Worm (Caenorhabditis elegans) whole organism, L2 larva: Measurements from ENCODE around the gene fbxa-112.

Experiments
- aly-2 ChIP-seq: fragments of 150-350 bp; optimal IDR thresholded peaks from 2 replicates; lab custom pipeline; 2014; ENCODE audit warnings: missing biosample characterization, missing genetic modification characterization
- egl-27 ChIP-seq: sonication (generic microtip); optimal IDR thresholded peaks from 3 replicates; lab custom pipeline; 2017; ENCODE audit warnings: missing biosample characterization, missing genetic modification reagents, missing genetic modification characterization
- nhr-25 ChIP-seq: fragments of 150-350 bp; sonication (generic microtip); optimal IDR thresholded peaks from 3 replicates; lab custom pipeline; 2014; ENCODE audit warnings: missing biosample characterization, missing genetic modification characterization
- snpc-4 ChIP-seq: fragments of 150-350 bp; optimal IDR thresholded peaks from 2 replicates; lab custom pipeline; 2014; ENCODE audit warnings: missing biosample characterization, missing genetic modification characterization
- zag-1 ChIP-seq: fragments of 150-350 bp; optimal IDR thresholded peaks from 2 replicates; lab custom pipeline; 2014; ENCODE audit warnings: missing biosample characterization, missing genetic modification characterization
- ztf-4 ChIP-seq: fragments of 150-350 bp; optimal IDR thresholded peaks from 2 replicates; lab custom pipeline; 2014; ENCODE audit warnings: missing biosample characterization, missing genetic modification characterization

DNA sequence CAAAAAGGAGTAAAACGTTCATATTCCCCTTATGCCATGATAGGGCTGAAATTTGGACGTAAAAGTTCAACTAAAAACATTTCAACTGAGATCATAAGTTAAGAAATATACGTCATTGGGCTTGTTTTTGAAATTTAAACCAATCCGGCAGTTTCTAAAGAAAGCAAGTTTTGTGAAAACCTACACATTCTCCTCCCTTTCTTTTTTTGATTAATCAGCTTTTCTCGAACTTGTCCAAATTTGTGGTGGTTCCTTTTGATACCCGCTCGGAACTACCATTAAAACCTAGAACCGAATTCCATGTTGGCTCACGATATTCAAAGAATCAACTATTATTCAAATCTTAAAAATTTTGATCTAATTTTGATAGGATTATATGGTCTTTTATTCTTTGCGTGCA lies 32.5 kb upstream of the fbxa-112 start, which contains the start of gene srz-54:
- TF ChIP-seq aly-2 (tag; lab: Kevin White, UChicago) (no peak), nhr-25 (no peak), egl-27 (tag; lab: Kevin White, UChicago) (no peak), zag-1 (tag; lab: Kevin White, UChicago) (no peak), ztf-4 (no peak), snpc-4 (no peak)
